Fruit fly (Drosophila melanogaster) whole organism, pupa: ENCODE results near the gene CG6508.

Experiments
- CG10348 ChIP-seq: fragments of 200-800 bp; sonication (Bioruptor generic); IDR thresholded peaks from 2 replicates; pipeline ENCODE4 v1.3.6; 2022; ENCODE audit warnings: missing biosample characterization, missing genetic modification characterization
- CG12605 ChIP-seq: fragments of 200-800 bp; sonication (Bioruptor generic); IDR thresholded peaks from 2 replicates; pipeline ENCODE4 v1.3.6; 2022; ENCODE audit warnings: missing biosample characterization, missing genetic modification characterization
- CG13204 ChIP-seq: fragments of 200-800 bp; sonication (Bioruptor generic); optimal IDR thresholded peaks from 2 replicates; lab custom pipeline; 2018; ENCODE audit warnings: missing biosample characterization, mild to moderate bottlenecking, missing genetic modification characterization, moderate library complexity
- CG14655 ChIP-seq: fragments of 200-800 bp; sonication (Bioruptor generic); optimal IDR thresholded peaks from 3 replicates; lab custom pipeline; 2017; ENCODE audit warnings: mild to moderate bottlenecking, missing biosample characterization, missing genetic modification reagents, missing genetic modification characterization
- CG15710 ChIP-seq: fragments of 200-800 bp; sonication (Bioruptor generic); optimal IDR thresholded peaks from 2 replicates; lab custom pipeline; 2018; ENCODE audit warnings: missing biosample characterization, mild to moderate bottlenecking, missing genetic modification characterization, moderate library complexity
- CG17806 ChIP-seq: fragments of 200-800 bp; sonication (Bioruptor generic); optimal IDR thresholded peaks from 2 replicates; lab custom pipeline; 2018; ENCODE audit warnings: missing biosample characterization, mild to moderate bottlenecking, missing genetic modification characterization, moderate library complexity
- CG32121 ChIP-seq: fragments of 200-800 bp; sonication (Bioruptor generic); IDR thresholded peaks from 2 replicates; pipeline ENCODE4 v1.3.6; 2022; ENCODE audit warnings: missing biosample characterization, missing genetic modification characterization
- CG34367 ChIP-seq: fragments of 200-800 bp; sonication (Bioruptor generic); optimal IDR thresholded peaks from 2 replicates; lab custom pipeline; 2018; ENCODE audit warnings: missing biosample characterization, mild to moderate bottlenecking, missing genetic modification characterization
- CG4496 ChIP-seq: fragments of 200-800 bp; sonication (Bioruptor generic); IDR thresholded peaks from 3 replicates; pipeline ENCODE4 v1.3.6; 2022; ENCODE audit warnings: missing biosample characterization, missing genetic modification characterization
- CG8159 ChIP-seq: fragments of 200-800 bp; sonication (Bioruptor generic); optimal IDR thresholded peaks from 3 replicates; lab custom pipeline; 2018; ENCODE audit warnings: missing biosample characterization, mild to moderate bottlenecking, missing genetic modification characterization, moderate library complexity
- CG8301 ChIP-seq: fragments of 200-800 bp; sonication (Bioruptor generic); optimal IDR thresholded peaks from 2 replicates; lab custom pipeline; 2018; ENCODE audit warnings: missing biosample characterization, mild to moderate bottlenecking, missing genetic modification characterization
- CG9948 ChIP-seq: fragments of 200-800 bp; sonication (Bioruptor generic); optimal IDR thresholded peaks from 2 replicates; lab custom pipeline; 2018; ENCODE audit warnings: missing biosample characterization, mild to moderate bottlenecking, missing genetic modification characterization, moderate library complexity
- D1 ChIP-seq: fragments of 200-800 bp; sonication (Bioruptor generic); optimal IDR thresholded peaks from 2 replicates; lab custom pipeline; 2018; ENCODE audit warnings: missing biosample characterization, mild to moderate bottlenecking, missing genetic modification characterization, moderate library complexity
- EcR ChIP-seq: fragments of 200-800 bp; sonication (Bioruptor generic); optimal IDR thresholded peaks from 3 replicates; lab custom pipeline; 2019; ENCODE audit warnings: missing biosample characterization, missing genetic modification characterization, mild to moderate bottlenecking, moderate library complexity, missing genetic modification reagents
- Ets98B ChIP-seq: fragments of 200-800 bp; sonication (Bioruptor generic); IDR thresholded peaks from 2 replicates; pipeline ENCODE4 v1.3.6; 2022; ENCODE audit warnings: missing biosample characterization, missing genetic modification characterization
- Pif1A ChIP-seq: fragments of 200-800 bp; sonication (Bioruptor generic); optimal IDR thresholded peaks from 3 replicates; lab custom pipeline; 2016; ENCODE audit warnings: missing biosample characterization, missing genetic modification characterization
- Pif1B ChIP-seq: fragments of 200-800 bp; sonication (Bioruptor generic); optimal IDR thresholded peaks from 3 replicates; lab custom pipeline; 2016; ENCODE audit warnings: missing biosample characterization, missing genetic modification characterization
- Snoo ChIP-seq: fragments of 200-800 bp; sonication (Bioruptor generic); optimal IDR thresholded peaks from 3 replicates; lab custom pipeline; 2017; ENCODE audit warnings: missing biosample characterization, mild to moderate bottlenecking, missing genetic modification characterization, inconsistent platforms
- fd96Ca ChIP-seq: fragments of 200-800 bp; sonication (Bioruptor generic); IDR thresholded peaks from 3 replicates; pipeline ENCODE4 v1.3.6; 2022; ENCODE audit warnings: missing biosample characterization, missing genetic modification characterization
- gl ChIP-seq: fragments of 200-800 bp; sonication (Bioruptor generic); optimal IDR thresholded peaks from 2 replicates; lab custom pipeline; 2018; ENCODE audit warnings: missing biosample characterization, mild to moderate bottlenecking, missing genetic modification characterization
- rn ChIP-seq: fragments of 200-800 bp; sonication (Bioruptor generic); IDR thresholded peaks from 2 replicates; pipeline ENCODE4 v1.3.6; 2022; ENCODE audit warnings: missing biosample characterization, missing genetic modification characterization

CG6508 gene

DNA sequence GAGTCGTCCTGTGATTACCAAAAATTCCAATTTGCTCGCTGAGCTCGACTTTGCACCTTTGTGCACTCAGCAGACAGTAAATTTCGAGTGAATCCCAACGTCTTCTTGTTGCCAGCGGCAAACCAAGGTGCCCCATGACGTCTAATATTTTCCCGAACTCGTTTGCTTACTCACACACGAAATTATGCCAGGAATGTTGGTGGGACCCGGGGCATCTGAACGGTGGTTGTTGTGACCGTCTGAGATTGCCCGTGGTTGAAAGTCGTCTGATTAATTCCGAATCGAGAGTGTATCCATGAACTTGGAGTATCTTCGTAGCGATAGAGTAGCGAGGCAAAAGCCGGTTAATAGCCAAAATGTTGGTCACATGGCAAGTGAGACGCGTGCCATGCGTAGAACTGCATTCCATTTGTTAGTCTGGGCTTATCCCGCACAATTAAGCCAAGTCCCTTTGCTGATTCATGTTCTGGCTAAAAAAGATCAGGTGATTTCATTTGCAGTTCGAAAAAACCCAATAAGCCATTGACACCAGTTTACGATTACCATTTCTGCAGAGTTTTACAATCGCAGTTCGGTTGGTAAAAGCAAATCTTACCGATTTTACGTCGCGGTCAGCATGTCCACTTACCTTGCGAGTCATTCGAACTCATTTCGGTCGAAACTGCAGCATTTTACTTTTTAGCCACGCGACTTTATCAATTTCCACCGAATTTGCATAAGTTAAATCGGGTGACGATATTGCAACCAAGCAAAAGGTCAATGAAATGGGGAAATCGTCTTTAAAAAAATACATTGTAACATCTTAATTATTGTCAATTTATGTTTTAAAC lies 16.7 kb upstream of the CG6508 start:
- TF ChIP-seq gl (tag; lab: Kevin White, UChicago) (no peak), CG34367 (no peak), CG32121 (GFP tag; lab: Robert Waterston, UW) (no peak), fd96Ca (GFP tag; lab: Robert Waterston, UW) (no peak)

DNA sequence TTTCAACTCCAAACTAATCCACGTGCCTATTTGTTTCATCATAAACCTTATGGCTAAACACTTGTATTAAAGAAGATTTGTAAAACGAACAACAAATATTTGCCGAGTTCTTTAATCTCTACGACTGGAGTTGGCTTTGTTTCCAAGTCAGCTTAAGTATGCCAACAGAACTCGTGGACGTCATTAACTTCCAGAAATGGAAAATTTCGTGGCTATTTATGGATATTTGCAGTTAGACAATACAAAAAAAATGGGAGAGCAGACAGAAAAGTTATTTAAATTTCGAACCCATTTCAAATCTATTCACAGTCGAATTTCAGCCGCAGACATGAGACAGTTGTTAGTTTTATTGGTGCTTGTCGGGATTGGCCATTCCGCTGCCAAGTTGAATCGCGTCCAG lies 1.5 kb downstream of the CG6508 start, which contains the start of gene CG17134:
CG17134 (plus strand) TSS at position 301 of the 400 bp plus-strand sequence.
- TF ChIP-seq gl (tag; lab: Kevin White, UChicago) (no peak), fd96Ca (GFP tag; lab: Robert Waterston, UW) (no peak), CG15710 (tag; lab: Kevin White, UChicago) (no peak), CG34367 (no peak), EcR (no peak), Snoo (tag; lab: Kevin White, UChicago) (no peak), Pif1B (GFP tag; lab: Kevin White, UChicago) (no peak), CG12605 (GFP tag; lab: Robert Waterston, UW) (no peak), Ets98B (GFP tag; lab: Robert Waterston, UW) (no peak), CG13204 (GFP tag; lab: Kevin White, UChicago) (no peak), CG9948 (tag; lab: Kevin White, UChicago) (no peak), Pif1A (GFP tag; lab: Kevin White, UChicago) (no peak), CG8159 (tag; lab: Kevin White, UChicago) (no peak), CG32121 (GFP tag; lab: Robert Waterston, UW) (no peak), CG17806 (tag; lab: Kevin White, UChicago) (no peak), CG10348 (GFP tag; lab: Robert Waterston, UW) (no peak), D1 (tag; lab: Kevin White, UChicago) (no peak), CG4496 (GFP tag; lab: Robert Waterston, UW) (no peak), CG8301 (no peak), rn (GFP tag; lab: Robert Waterston, UW) (no peak)

DNA sequence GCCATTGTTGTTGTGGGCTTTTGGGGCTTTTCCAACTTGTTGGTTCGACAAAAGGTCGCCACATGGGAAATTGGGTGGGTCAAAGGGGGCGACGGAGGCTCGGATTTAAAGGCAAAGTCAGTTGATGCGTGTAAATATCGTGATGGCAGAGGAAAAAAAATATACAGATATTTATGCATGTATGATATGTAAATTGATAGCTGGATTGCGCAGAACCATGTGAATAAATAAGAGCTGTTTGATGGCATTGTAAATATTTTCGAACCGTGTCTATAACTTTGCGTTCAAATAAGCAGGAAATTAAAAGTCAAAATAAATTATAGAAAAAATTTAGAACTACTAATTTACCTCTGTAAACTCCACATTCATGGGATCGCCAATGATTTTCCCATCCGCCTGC lies 3.7 kb downstream of the CG6508 start:
- TF ChIP-seq CG34367: no peak
- TF ChIP-seq EcR: no peak
- TF ChIP-seq Snoo (tag; lab: Kevin White, UChicago): no peak
- TF ChIP-seq fd96Ca (GFP tag; lab: Robert Waterston, UW): no peak
- TF ChIP-seq CG8301: no peak
- no peak for TF ChIP-seq D1 (tag; lab: Kevin White, UChicago)
- TF ChIP-seq Ets98B (GFP tag; lab: Robert Waterston, UW): no peak
- no peak for TF ChIP-seq CG12605 (GFP tag; lab: Robert Waterston, UW)
- no peak for TF ChIP-seq rn (GFP tag; lab: Robert Waterston, UW)
- no peak for TF ChIP-seq CG13204 (GFP tag; lab: Kevin White, UChicago)
- no peak for TF ChIP-seq CG17806 (tag; lab: Kevin White, UChicago)
- TF ChIP-seq CG15710 (tag; lab: Kevin White, UChicago): no peak

DNA sequence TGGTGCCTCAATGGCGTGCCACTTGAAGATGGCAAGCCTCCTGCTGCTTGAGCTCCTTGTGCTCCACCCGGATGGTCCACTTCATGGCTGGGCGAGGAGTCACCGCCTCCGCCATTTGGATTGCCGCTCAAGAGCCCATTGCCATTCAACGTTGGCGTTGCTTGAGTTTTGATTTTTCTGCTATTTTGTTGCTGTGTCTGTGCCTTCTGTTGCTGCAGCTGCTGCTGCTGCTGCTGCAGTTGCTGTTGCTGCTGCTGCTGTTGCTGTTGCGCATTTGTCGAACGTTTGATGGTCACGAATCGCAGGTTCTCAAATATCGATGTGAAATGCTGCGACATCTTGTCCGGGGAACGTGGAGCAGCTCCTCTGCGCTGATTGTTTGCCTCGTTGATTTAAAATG lies 12.7 kb downstream of the CG6508 start:
- TF ChIP-seq D1 (tag; lab: Kevin White, UChicago) (no peak), CG12605 (GFP tag; lab: Robert Waterston, UW) (no peak), CG8159 (tag; lab: Kevin White, UChicago) (no peak)

DNA sequence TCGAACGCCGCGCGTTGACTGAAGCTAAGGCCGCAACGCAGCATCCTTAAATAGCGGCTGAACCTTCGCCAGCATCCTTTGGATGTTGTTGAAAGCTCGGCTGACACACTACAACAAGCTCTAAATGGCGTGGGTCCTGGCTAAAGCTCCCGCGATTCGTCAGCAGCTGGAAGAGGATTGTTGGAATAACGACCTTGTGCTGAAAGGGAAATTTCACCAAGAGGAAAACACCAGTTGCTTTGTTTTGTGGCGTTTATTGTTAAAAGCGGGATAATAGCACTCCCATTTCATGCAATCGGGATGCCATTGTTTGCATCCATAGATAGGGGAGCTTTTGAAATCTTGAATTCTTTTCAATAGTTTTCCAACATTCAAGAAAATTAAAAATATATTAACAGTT lies 18.6 kb downstream of the CG6508 start, which contains the start of gene Nos:
Nos (minus strand) TSS at position 21 of the 400 bp plus-strand sequence.
- TF ChIP-seq fd96Ca (GFP tag; lab: Robert Waterston, UW): no peak
- TF ChIP-seq CG12605 (GFP tag; lab: Robert Waterston, UW): peak; percentile 76
- TF ChIP-seq CG32121 (GFP tag; lab: Robert Waterston, UW): no peak
- TF ChIP-seq CG14655 (GFP tag; lab: Kevin White, UChicago): no peak
- TF ChIP-seq D1 (tag; lab: Kevin White, UChicago): no peak
- no peak for TF ChIP-seq Pif1B (GFP tag; lab: Kevin White, UChicago)

DNA sequence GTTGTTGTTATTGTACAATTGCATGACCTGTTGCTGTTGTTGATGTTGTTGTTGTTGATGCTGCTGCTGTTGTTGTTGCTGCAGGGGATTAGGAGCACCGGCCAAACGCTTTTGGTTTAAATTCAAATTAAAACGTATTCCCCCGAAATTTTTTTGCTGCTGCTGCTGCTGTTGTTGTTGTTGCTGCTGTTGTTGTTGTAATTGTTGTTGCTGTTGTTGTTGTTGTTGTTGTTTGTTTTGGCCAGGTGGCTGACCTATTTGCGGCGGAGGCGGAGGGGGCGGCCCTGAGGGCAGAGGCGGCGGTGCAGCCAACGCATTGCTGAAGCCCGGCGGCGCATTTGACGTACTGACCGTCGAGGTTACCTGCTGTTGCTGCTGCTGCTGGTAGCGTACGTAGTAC lies 22.7 kb downstream of the CG6508 start:
- no peak for TF ChIP-seq CG34367
- no peak for TF ChIP-seq CG13204 (GFP tag; lab: Kevin White, UChicago)
- TF ChIP-seq CG4496 (GFP tag; lab: Robert Waterston, UW): no peak
- TF ChIP-seq CG9948 (tag; lab: Kevin White, UChicago): no peak
- no peak for TF ChIP-seq CG14655 (GFP tag; lab: Kevin White, UChicago)
- no peak for TF ChIP-seq rn (GFP tag; lab: Robert Waterston, UW)
- no peak for TF ChIP-seq Pif1B (GFP tag; lab: Kevin White, UChicago)
- no peak for TF ChIP-seq EcR
- no peak for TF ChIP-seq CG8301
- TF ChIP-seq CG17806 (tag; lab: Kevin White, UChicago): no peak
- TF ChIP-seq D1 (tag; lab: Kevin White, UChicago): no peak
- TF ChIP-seq CG12605 (GFP tag; lab: Robert Waterston, UW): no peak
- TF ChIP-seq Ets98B (GFP tag; lab: Robert Waterston, UW): no peak
- TF ChIP-seq gl (tag; lab: Kevin White, UChicago): no peak
- no peak for TF ChIP-seq Snoo (tag; lab: Kevin White, UChicago)
- TF ChIP-seq CG10348 (GFP tag; lab: Robert Waterston, UW): no peak
- TF ChIP-seq CG8159 (tag; lab: Kevin White, UChicago): no peak
- TF ChIP-seq fd96Ca (GFP tag; lab: Robert Waterston, UW): no peak
